Worm (Caenorhabditis elegans) whole organism, L2 larva: Measurements from ENCODE around the gene C26E6.1.

ENCODE experiments used
- egl-27 ChIP-seq: sonication (generic microtip); optimal IDR thresholded peaks from 3 replicates; lab custom pipeline; 2017; ENCODE audit warnings: missing biosample characterization, missing genetic modification reagents, missing genetic modification characterization
- unc-55 ChIP-seq: fragments of 150-350 bp; sonication (generic microtip); optimal IDR thresholded peaks from 3 replicates; lab custom pipeline; 2014; ENCODE audit warnings: missing biosample characterization, missing genetic modification reagents, missing genetic modification characterization
- unc-62 ChIP-seq: fragments of 150-350 bp; optimal IDR thresholded peaks from 2 replicates; lab custom pipeline; 2014; ENCODE audit warnings: missing biosample characterization, missing genetic modification reagents, missing genetic modification characterization

- TF ChIP-seq unc-62 (GFP tag; lab: Kevin White, UChicago) (no peak), unc-55 (GFP tag; lab: Kevin White, UChicago) (no peak), egl-27 (tag; lab: Kevin White, UChicago) (no peak)
These were observed 50.2 kb downstream of the C26E6.1 start, which contains the start of gene R144.12 for ce11 chrIII:5006881-5007280.
